Fruit fly (Drosophila melanogaster) whole organism, embryonic: ENCODE data around the gene snk.

ENCODE experiments used
- ATbp ChIP-seq: fragments of 200-800 bp; sonication (Bioruptor generic); optimal IDR thresholded peaks from 2 replicates; lab custom pipeline; 2017; ENCODE audit warnings: missing biosample characterization, mild to moderate bottlenecking, missing genetic modification characterization, missing genetic modification reagents
- B-H2 ChIP-seq: fragments of 200-800 bp; sonication (Bioruptor generic); optimal IDR thresholded peaks from 2 replicates; lab custom pipeline; 2018; ENCODE audit warnings: missing biosample characterization, mild to moderate bottlenecking, missing genetic modification characterization
- CG1024 ChIP-seq: fragments of 200-800 bp; sonication (Bioruptor generic); IDR thresholded peaks from 2 replicates; pipeline ENCODE4 v1.3.6; 2022; ENCODE audit warnings: missing biosample characterization, missing genetic modification characterization
- CG12071 ChIP-seq: fragments of 200-800 bp; sonication (Bioruptor generic); optimal IDR thresholded peaks from 3 replicates; lab custom pipeline; 2018; ENCODE audit warnings: missing biosample characterization, mild to moderate bottlenecking, missing genetic modification characterization
- CG13624 ChIP-seq: fragments of 200-800 bp; sonication (Bioruptor generic); optimal IDR thresholded peaks from 2 replicates; lab custom pipeline; 2016; ENCODE audit warnings: missing biosample characterization, missing genetic modification characterization
- CG15479 ChIP-seq: fragments of 200-800 bp; sonication (Bioruptor generic); optimal IDR thresholded peaks from 3 replicates; lab custom pipeline; 2019; ENCODE audit warnings: missing biosample characterization, mild to moderate bottlenecking, missing genetic modification characterization, moderate library complexity
- CG17802 ChIP-seq: fragments of 200-800 bp; sonication (Bioruptor generic); optimal IDR thresholded peaks from 2 replicates; lab custom pipeline; 2018; ENCODE audit warnings: missing biosample characterization, mild to moderate bottlenecking, missing genetic modification characterization, moderate library complexity
- CG18011 ChIP-seq: fragments of 200-800 bp; sonication (Bioruptor generic); optimal IDR thresholded peaks from 2 replicates; lab custom pipeline; 2017; ENCODE audit warnings: missing biosample characterization, missing genetic modification characterization, mild to moderate bottlenecking, moderate library complexity, missing genotype
- CG1832 ChIP-seq: fragments of 200-800 bp; sonication (Bioruptor generic); optimal IDR thresholded peaks from 2 replicates; lab custom pipeline; 2017; ENCODE audit warnings: missing biosample characterization, mild to moderate bottlenecking, missing genetic modification characterization, inconsistent platforms
- CG2678 ChIP-seq: fragments of 200-800 bp; sonication (Bioruptor generic); optimal IDR thresholded peaks from 3 replicates; lab custom pipeline; 2019; ENCODE audit warnings: missing biosample characterization, mild to moderate bottlenecking, missing genetic modification characterization, moderate library complexity
- CG3065 ChIP-seq: fragments of 200-800 bp; sonication (Bioruptor generic); optimal IDR thresholded peaks from 2 replicates; lab custom pipeline; 2016; ENCODE audit warnings: missing biosample characterization, missing genetic modification characterization
- CG33557 ChIP-seq: fragments of 200-800 bp; sonication (Bioruptor generic); optimal IDR thresholded peaks from 2 replicates; lab custom pipeline; 2019; ENCODE audit warnings: missing biosample characterization, mild to moderate bottlenecking, missing genetic modification characterization, moderate library complexity
- CG4707 ChIP-seq: fragments of 200-800 bp; sonication (Bioruptor generic); optimal IDR thresholded peaks from 2 replicates; lab custom pipeline; 2018; ENCODE audit warnings: missing biosample characterization, mild to moderate bottlenecking, missing genetic modification characterization, moderate library complexity
- CG6689 ChIP-seq: fragments of 200-800 bp; sonication (Bioruptor generic); IDR thresholded peaks from 2 replicates; pipeline ENCODE4 v1.3.6; 2022; ENCODE audit warnings: missing biosample characterization, missing genetic modification characterization
- CG6791 ChIP-seq: fragments of 200-800 bp; sonication (Bioruptor generic); IDR thresholded peaks from 3 replicates; pipeline ENCODE4 v1.3.6; 2022; ENCODE audit warnings: missing biosample characterization, missing genetic modification characterization; ENCODE audit not compliant: partially characterized antibody
- CG9817 ChIP-seq: fragments of 200-800 bp; sonication (Bioruptor generic); optimal IDR thresholded peaks from 2 replicates; lab custom pipeline; 2018; ENCODE audit warnings: missing biosample characterization, mild to moderate bottlenecking, missing genetic modification characterization, moderate library complexity
- Chrac-16 ChIP-seq: fragments of 200-800 bp; sonication (Bioruptor generic); optimal IDR thresholded peaks from 3 replicates; lab custom pipeline; 2016; ENCODE audit warnings: missing biosample characterization, missing genetic modification characterization
- D ChIP-seq, 2 experiments: fragments of 200-800 bp in 1 of 2; fragments of >200 bp in 1 of 2; sonication (Bioruptor generic) in 1 of 2; optimal IDR thresholded peaks; 2 replicates in 1 of 2; 3 replicates in 1 of 2; lab custom pipeline; 2017; ENCODE audit warnings: mild to moderate bottlenecking in 1 of 2, missing biosample characterization in 1 of 2, missing genetic modification characterization in 1 of 2, missing genetic modification reagents in 1 of 2
- Dfd ChIP-seq, 2 experiments: fragments of >200 bp; optimal IDR thresholded peaks; 2 replicates each; lab custom pipeline; 2017; ENCODE audit warnings: missing biosample characterization in 2 of 2, missing genetic modification characterization in 2 of 2
- Drgx ChIP-seq: fragments of 200-800 bp; sonication (Bioruptor generic); IDR thresholded peaks from 2 replicates; pipeline ENCODE4 v1.3.6; 2022; ENCODE audit warnings: missing biosample characterization, missing genetic modification characterization
- Gsc ChIP-seq: fragments of 200-800 bp; sonication (Bioruptor generic); IDR thresholded peaks from 2 replicates; pipeline ENCODE4 v1.3.6; 2022; ENCODE audit warnings: missing biosample characterization, missing genetic modification characterization
- Gug ChIP-seq: fragments of 200-800 bp; sonication (Bioruptor generic); IDR thresholded peaks from 4 replicates; pipeline ENCODE4 v1.3.6; 2022; ENCODE audit warnings: missing biosample characterization, missing genetic modification characterization
- H15 ChIP-seq: fragments of 200-800 bp; sonication (Bioruptor generic); IDR thresholded peaks from 3 replicates; pipeline ENCODE4 v1.3.6; 2022; ENCODE audit warnings: missing biosample characterization, missing genetic modification characterization
- HLH54F ChIP-seq: fragments of 200-800 bp; sonication (Bioruptor generic); optimal IDR thresholded peaks from 3 replicates; lab custom pipeline; 2016; ENCODE audit warnings: missing biosample characterization, missing genetic modification characterization
- Hmr ChIP-seq: fragments of 200-800 bp; sonication (Bioruptor generic); optimal IDR thresholded peaks from 3 replicates; lab custom pipeline; 2017; ENCODE audit warnings: mild to moderate bottlenecking, missing biosample characterization, missing genetic modification reagents, missing genetic modification characterization
- Hr39 ChIP-seq: fragments of >200 bp; optimal IDR thresholded peaks from 2 replicates; lab custom pipeline; 2017
- Med ChIP-seq: fragments of 200-800 bp; sonication (Bioruptor generic); peaks from one replicate; lab custom pipeline; 2016; ENCODE audit warnings: missing biosample characterization, missing genetic modification characterization, mild to moderate bottlenecking, inconsistent platforms, moderate library complexity
- PHDP ChIP-seq: fragments of 200-800 bp; sonication (Bioruptor generic); optimal IDR thresholded peaks from 3 replicates; lab custom pipeline; 2018; ENCODE audit warnings: missing biosample characterization, mild to moderate bottlenecking, missing genetic modification characterization, moderate library complexity
- Ptx1 ChIP-seq: fragments of 200-800 bp; sonication (Bioruptor generic); IDR thresholded peaks from 2 replicates; pipeline ENCODE4 v1.3.6; 2022; ENCODE audit warnings: missing biosample characterization, missing genetic modification characterization
- Ravus ChIP-seq: fragments of 200-800 bp; sonication (Bioruptor generic); IDR thresholded peaks from 2 replicates; pipeline ENCODE4 v1.3.6; 2022; ENCODE audit warnings: missing biosample characterization, missing genetic modification characterization
- Sox102F ChIP-seq: fragments of 200-800 bp; sonication (Bioruptor generic); optimal IDR thresholded peaks from 2 replicates; lab custom pipeline; 2018; ENCODE audit warnings: missing biosample characterization, mild to moderate bottlenecking, missing genetic modification characterization, moderate library complexity
- al ChIP-seq: fragments of 200-800 bp; sonication (Bioruptor generic); IDR thresholded peaks from 2 replicates; pipeline ENCODE4 v1.3.6; 2022; ENCODE audit warnings: missing biosample characterization, missing genetic modification characterization
- cad ChIP-seq: fragments of >200 bp; optimal IDR thresholded peaks from 2 replicates; lab custom pipeline; 2017; ENCODE audit warnings: missing biosample characterization, missing genetic modification characterization
- cato ChIP-seq: fragments of 200-800 bp; sonication (Bioruptor generic); optimal IDR thresholded peaks from 2 replicates; lab custom pipeline; 2016; ENCODE audit warnings: missing biosample characterization, missing genetic modification characterization, borderline replicate concordance
- corto ChIP-seq: fragments of 200-800 bp; sonication (Bioruptor generic); optimal IDR thresholded peaks from 2 replicates; lab custom pipeline; 2016; ENCODE audit warnings: missing biosample characterization, mild to moderate bottlenecking, missing genetic modification characterization, moderate library complexity
- croc ChIP-seq: fragments of 200-800 bp; sonication (Bioruptor generic); conservative IDR thresholded peaks from 3 replicates; pipeline ENCODE4 v1.3.6; 2022; ENCODE audit warnings: missing biosample characterization, missing genetic modification characterization
- esg ChIP-seq: fragments of 200-800 bp; sonication (Bioruptor generic); conservative IDR thresholded peaks from 2 replicates; pipeline ENCODE4 v1.3.6; 2022; ENCODE audit warnings: missing biosample characterization, missing genetic modification characterization
- hbn ChIP-seq: fragments of 200-800 bp; sonication (Bioruptor generic); IDR thresholded peaks from 2 replicates; pipeline ENCODE4 v1.3.6; 2022; ENCODE audit warnings: missing biosample characterization, missing genetic modification characterization; ENCODE audit not compliant: partially characterized antibody
- hkb ChIP-seq, 2 experiments: fragments of 200-800 bp in 1 of 2; fragments of >200 bp in 1 of 2; sonication (Bioruptor generic) in 1 of 2; IDR thresholded peaks in 1 of 2; optimal IDR thresholded peaks in 1 of 2; 2 replicates each; pipeline versions ENCODE4 v1.3.6 to Lab custom; 2017 to 2022; ENCODE audit warnings: missing biosample characterization in 1 of 2, missing genetic modification characterization in 1 of 2
- kay ChIP-seq: fragments of 200-800 bp; sonication (Bioruptor generic); optimal IDR thresholded peaks from 2 replicates; lab custom pipeline; 2016; ENCODE audit warnings: missing biosample characterization, missing genetic modification characterization
- lbe ChIP-seq: fragments of 200-800 bp; sonication (Bioruptor generic); optimal IDR thresholded peaks from 2 replicates; lab custom pipeline; 2016; ENCODE audit warnings: missing biosample characterization, mild to moderate bottlenecking, missing genetic modification characterization
- lmd ChIP-seq: fragments of 200-800 bp; sonication (Bioruptor generic); IDR thresholded peaks from 2 replicates; pipeline ENCODE4 v1.3.6; 2022; ENCODE audit warnings: missing biosample characterization, missing genetic modification characterization
- lola ChIP-seq, 3 experiments: fragments of >200 bp in 2 of 3; fragments of 200-800 bp in 1 of 3; sonication (Bioruptor generic) in 1 of 3; optimal IDR thresholded peaks; 2 replicates each; lab custom pipeline; 2017 to 2019; ENCODE audit warnings: missing biosample characterization in 3 of 3, missing genetic modification characterization in 3 of 3, mild to moderate bottlenecking in 1 of 3, moderate library complexity in 1 of 3
- onecut ChIP-seq: fragments of 200-800 bp; sonication (Bioruptor generic); IDR thresholded peaks from 2 replicates; pipeline ENCODE4 v1.3.6; 2022; ENCODE audit warnings: missing biosample characterization, missing genetic modification characterization
- p53 ChIP-seq: fragments of 200-800 bp; sonication (Bioruptor generic); optimal IDR thresholded peaks from 2 replicates; lab custom pipeline; 2016; ENCODE audit warnings: missing biosample characterization, missing genetic modification characterization
- peb ChIP-seq: fragments of 200-800 bp; sonication (Bioruptor generic); IDR thresholded peaks from 2 replicates; pipeline ENCODE4 v1.3.6; 2022; ENCODE audit warnings: missing biosample characterization, missing genetic modification characterization
- twi ChIP-seq: fragments of 200-800 bp; optimal IDR thresholded peaks from 2 replicates; lab custom pipeline; 2019; ENCODE audit warnings: missing biosample characterization, mild to moderate bottlenecking, missing genetic modification characterization, moderate library complexity
- zen2 ChIP-seq: fragments of 200-800 bp; sonication (Bioruptor generic); IDR thresholded peaks from 3 replicates; pipeline ENCODE4 v1.3.6; 2022; ENCODE audit warnings: missing biosample characterization, missing genetic modification characterization; ENCODE audit not compliant: partially characterized antibody

The snk gene

DNA sequence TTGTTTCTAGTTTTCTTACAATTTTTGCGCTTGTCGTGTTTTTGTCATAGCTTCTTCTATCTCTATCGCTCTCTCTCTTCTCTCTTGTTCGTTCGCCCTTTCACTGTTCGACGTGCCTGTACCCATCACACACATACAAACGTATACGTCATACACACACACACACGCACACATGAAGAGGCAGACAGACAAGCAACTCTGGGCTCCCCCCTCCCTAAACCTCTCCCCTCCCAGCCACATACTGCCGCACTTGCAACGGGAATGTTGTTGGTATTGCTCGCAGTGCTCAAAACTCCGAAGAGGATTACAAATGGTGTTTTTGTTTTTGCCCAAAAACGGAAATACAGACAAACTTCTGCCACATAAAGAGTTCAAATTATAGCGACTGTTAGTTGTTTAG is 29.6 kb downstream of the snk start (continued):
- TF ChIP-seq cato (no peak), CG1024 (GFP tag; lab: Robert Waterston, UW) (no peak), Gsc (GFP tag; lab: Robert Waterston, UW) (no peak), twi (tag; lab: Kevin White, UChicago) (no peak), Gug (GFP tag; lab: Robert Waterston, UW) (no peak), Hmr (GFP tag; lab: Kevin White, UChicago) (no peak), H15 (GFP tag; lab: Robert Waterston, UW) (0 out of 3 replicates have a peak, but pooled peaks have one; percentile 24), CG1832 (no peak), CG18011 (no peak), CG3065 (GFP tag; lab: Kevin White, UChicago) (no peak), hbn (GFP tag; lab: Robert Waterston, UW) (no peak), peb (no peak), CG6689 (GFP tag; lab: Robert Waterston, UW) (no peak), Ptx1 (GFP tag; lab: Robert Waterston, UW) (no peak), Drgx (GFP tag; lab: Robert Waterston, UW) (no peak), hkb (optimal IDR thresholded peaks at IDR 0.05; lab: Kevin White, UChicago) (no peak), hkb (GFP tag; IDR thresholded peaks at IDR 0.05; lab: Robert Waterston, UW) (0 out of 2 replicates have a peak, but pooled peaks have one; percentile 9), Med (GFP tag; lab: Kevin White, UChicago) (peak; percentile 74), ATbp (GFP tag; lab: Kevin White, UChicago) (no peak)

DNA sequence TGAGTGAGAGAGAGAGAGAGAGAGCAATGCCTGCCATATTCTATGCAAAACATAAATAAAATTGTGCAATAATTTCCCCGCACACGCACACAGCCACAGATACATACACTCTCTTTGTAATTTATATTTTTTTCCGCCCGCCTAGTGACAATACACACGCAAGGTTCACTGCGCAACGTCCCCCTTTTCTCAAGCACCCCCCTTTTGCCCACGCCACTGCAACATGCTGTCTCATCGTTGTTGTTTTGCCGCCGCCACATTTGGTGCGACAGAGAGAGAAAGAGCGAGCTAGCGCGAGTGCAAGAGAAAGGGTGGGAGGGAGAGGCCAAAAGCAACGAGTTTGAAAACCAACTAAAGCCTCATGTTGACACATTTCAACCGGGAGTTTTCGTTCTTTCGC is 30.2 kb downstream of the snk start:
- TF ChIP-seq B-H2 (GFP tag; lab: Kevin White, UChicago) (no peak), CG33557 (GFP tag; lab: Kevin White, UChicago) (no peak), D (optimal IDR thresholded peaks at IDR 0.05; lab: Kevin White, UChicago) (no peak), D (GFP tag; optimal IDR thresholded peaks at IDR 0.05; lab: Kevin White, UChicago) (peak; percentile 40), lola (GFP tag; optimal IDR thresholded peaks at IDR 0.05; lab: Kevin White, UChicago) (peak in 1 of 3 experiments; percentile 3), HLH54F (peak; percentile 55), lmd (GFP tag; lab: Robert Waterston, UW) (peak; percentile 67), Sox102F (GFP tag; lab: Kevin White, UChicago) (no peak), esg (GFP tag; lab: Robert Waterston, UW) (peak; percentile 51), zen2 (GFP tag; lab: Robert Waterston, UW) (no peak), Chrac-16 (GFP tag; lab: Kevin White, UChicago) (peak; percentile 53), onecut (GFP tag; lab: Robert Waterston, UW) (peak; percentile 42; the same call in 1 of the 2 replicates), CG2678 (peak; percentile 57), PHDP (tag; lab: Kevin White, UChicago) (peak; percentile 38), p53 (GFP tag; lab: Kevin White, UChicago) (peak; percentile 56), al (0 out of 2 replicates have a peak, but pooled peaks have one; percentile 15), Hmr (GFP tag; lab: Kevin White, UChicago) (peak; percentile 57), Ravus (GFP tag; lab: Robert Waterston, UW) (no peak; the same call in 1 of the 2 replicates), CG12071 (GFP tag; lab: Kevin White, UChicago) (no peak), croc (GFP tag; lab: Robert Waterston, UW) (peak; percentile 24; the same call in 2 of the 3 replicates), CG17802 (tag; lab: Kevin White, UChicago) (no peak), CG15479 (GFP tag; lab: Kevin White, UChicago) (peak; percentile 91), lbe (GFP tag; lab: Kevin White, UChicago) (peak; percentile 76), cad (GFP tag; lab: Kevin White, UChicago) (no peak), Hr39 (lab: Kevin White, UChicago) (no peak), corto (GFP tag; lab: Kevin White, UChicago) (no peak), hkb (optimal IDR thresholded peaks at IDR 0.05; lab: Kevin White, UChicago) (no peak), hkb (GFP tag; IDR thresholded peaks at IDR 0.05; lab: Robert Waterston, UW) (peak; percentile 60), CG9817 (tag; lab: Kevin White, UChicago) (peak; percentile 33), Dfd (GFP tag; optimal IDR thresholded peaks at IDR 0.05; lab: Kevin White, UChicago) (no peak), CG13624 (GFP tag; lab: Kevin White, UChicago) (peak; percentile 60), kay (GFP tag; lab: Kevin White, UChicago) (peak; percentile 80), CG4707 (GFP tag; lab: Kevin White, UChicago) (peak; percentile 43), CG6791 (0 out of 3 replicates have a peak, but pooled peaks have one; percentile 11)
